Worm (Caenorhabditis elegans): ENCODE measurements around the gene bli-5.

bli-5 gene

ce11 chrIII:13464493-13465362, 35.2 kb upstream of the bli-5 start, which contains the start of gene kel-3 (continued):
- TF ChIP-seq atf-7 (tag; optimal IDR thresholded peaks at IDR 0.05): peak; percentile 81
- peak; percentile 70 for TF ChIP-seq attf-5 (GFP tag; optimal IDR thresholded peaks at IDR 0.05)
- TF ChIP-seq gei-17 (GFP tag; optimal IDR thresholded peaks at IDR 0.05): peak; percentile 10
- TF ChIP-seq snpc-1.3 (tag; optimal IDR thresholded peaks at IDR 0.05; ENCODE audit: insufficient read depth): peak; percentile 90
- peak; percentile 63 for TF ChIP-seq snpc-3.4 (tag; optimal IDR thresholded peaks at IDR 0.05)
- peak; percentile 98 for TF ChIP-seq athp-1 (tag; optimal IDR thresholded peaks at IDR 0.05)
- peak; percentile 73 for TF ChIP-seq C06A6.2 (GFP tag; conservative IDR thresholded peaks at IDR 0.05)
- TF ChIP-seq him-1 (tag; optimal IDR thresholded peaks at IDR 0.05): peak; percentile 54
- TF ChIP-seq ets-4 (GFP tag; optimal IDR thresholded peaks at IDR 0.05): peak; percentile 96
- peak; percentile 96 for TF ChIP-seq ceh-79 (tag; optimal IDR thresholded peaks at IDR 0.05)
- TF ChIP-seq hlh-26 (GFP tag; conservative IDR thresholded peaks at IDR 0.05): no peak
- TF ChIP-seq cebp-2 (GFP tag; IDR thresholded peaks at IDR 0.05): no peak; the same call in 1 of the 2 replicates
- TF ChIP-seq hmg-1.2 (GFP tag; IDR thresholded peaks at IDR 0.05): peak; percentile 56
- peak; percentile 81 for TF ChIP-seq C17E4.6 (GFP tag; IDR thresholded peaks at IDR 0.05)
- TF ChIP-seq D2030.7 (GFP tag; IDR thresholded peaks at IDR 0.05): peak; percentile 91
- no peak for TF ChIP-seq unc-62 (GFP tag; optimal IDR thresholded peaks at IDR 0.05)
- peak; percentile 89; the same call in 1 of the 2 replicates for TF ChIP-seq ceh-58 (GFP tag; IDR thresholded peaks at IDR 0.05)
- TF ChIP-seq rec-8 (tag; optimal IDR thresholded peaks at IDR 0.05): peak; percentile 31 to 57
- no peak for TF ChIP-seq zfh-2 (GFP tag; conservative IDR thresholded peaks at IDR 0.05)
- TF ChIP-seq efl-1 (GFP tag; optimal IDR thresholded peaks at IDR 0.05): peak; percentile 40
- TF ChIP-seq attf-6 (GFP tag; IDR thresholded peaks at IDR 0.05): peak; percentile 87
- peak; percentile 95 for TF ChIP-seq F52B5.7 (tag; optimal IDR thresholded peaks at IDR 0.05)
- TF ChIP-seq ceh-27 (GFP tag; optimal IDR thresholded peaks at IDR 0.05): peak; percentile 27
- no peak for TF ChIP-seq ceh-40 (GFP tag; IDR thresholded peaks at IDR 0.05)
- no peak for TF ChIP-seq F55B11.4 (tag; optimal IDR thresholded peaks at IDR 0.05; ENCODE audit: borderline replicate concordance, insufficient read depth)
- TF ChIP-seq F37B4.10 (GFP tag; IDR thresholded peaks at IDR 0.05): 0 out of 2 replicates have a peak, but pooled peaks have one; percentile 57
- peak; percentile 20; the same call in 1 of the 2 replicates for TF ChIP-seq madf-8 (GFP tag; conservative IDR thresholded peaks at IDR 0.05)
- TF ChIP-seq T07F8.4 (tag; optimal IDR thresholded peaks at IDR 0.05): peak; percentile 75
- TF ChIP-seq sptf-2 (GFP tag; optimal IDR thresholded peaks at IDR 0.05): no peak
- TF ChIP-seq egl-44 (GFP tag; IDR thresholded peaks at IDR 0.05): 0 out of 2 replicates have a peak, but pooled peaks have one; percentile 36
- no peak for TF ChIP-seq lir-1 (GFP tag; conservative IDR thresholded peaks at IDR 0.05)
- peak; percentile 83 for TF ChIP-seq dox-1 (GFP tag; IDR thresholded peaks at IDR 0.05)
- TF ChIP-seq xnd-1 (tag; optimal IDR thresholded peaks at IDR 0.05): peak; percentile 33
- TF ChIP-seq ztf-28 (GFP tag; IDR thresholded peaks at IDR 0.05): 0 out of 2 replicates have a peak, but pooled peaks have one; percentile 47
- TF ChIP-seq F23B12.7 (tag; optimal IDR thresholded peaks at IDR 0.05; ENCODE audit: insufficient read depth): peak; percentile 73
- TF ChIP-seq ceh-100 (GFP tag; IDR thresholded peaks at IDR 0.05): peak; percentile 76
- peak; percentile 42 for TF ChIP-seq ccch-3 (GFP tag; optimal IDR thresholded peaks at IDR 0.05)
- TF ChIP-seq mcd-1 (GFP tag; IDR thresholded peaks at IDR 0.05): peak; percentile 74
- TF ChIP-seq lag-1 (GFP tag; IDR thresholded peaks at IDR 0.05): no peak
- TF ChIP-seq let-607 (tag; optimal IDR thresholded peaks at IDR 0.05): peak; percentile 60 to 71
- peak; percentile 90 for TF ChIP-seq nhr-80 (tag; optimal IDR thresholded peaks at IDR 0.05)
- peak; percentile 89 for TF ChIP-seq hsf-1 (GFP tag; IDR thresholded peaks at IDR 0.05)
- TF ChIP-seq ztf-25 (GFP tag; IDR thresholded peaks at IDR 0.05): peak; percentile 80
- peak; percentile 90 for TF ChIP-seq Y95B8A.8 (GFP tag; IDR thresholded peaks at IDR 0.05)
- peak; percentile 94 for TF ChIP-seq Y56A3A.18 (GFP tag; IDR thresholded peaks at IDR 0.05)
- TF ChIP-seq B0035.1 (tag; optimal IDR thresholded peaks at IDR 0.05): peak; percentile 90

Data from whole organism, young adult.